Worm (Caenorhabditis elegans) whole organism, L4 larva: ENCODE results near the gene pks-1.

Source experiments
- F26F4.8 ChIP-seq: fragments of 200-800 bp; sonication (Bioruptor generic); conservative IDR thresholded peaks from 2 replicates; pipeline ENCODE4 v1.3.6; 2022; ENCODE audit warnings: missing genetic modification characterization, missing compliant biosample characterization
- T26A8.4 ChIP-seq: fragments of 200-800 bp; sonication (Bioruptor generic); IDR thresholded peaks from 2 replicates; pipeline ENCODE4 v1.3.6; 2022; ENCODE audit warnings: missing genetic modification characterization, missing compliant biosample characterization
- Y105C5A.15 ChIP-seq: fragments of 200-800 bp; sonication (Bioruptor generic); IDR thresholded peaks from 2 replicates; pipeline ENCODE4 v1.3.6; 2022; ENCODE audit warnings: missing genetic modification characterization, missing compliant biosample characterization
- Y5F2A.4 ChIP-seq: fragments of 200-800 bp; sonication (Bioruptor generic); optimal IDR thresholded peaks from 2 replicates; lab custom pipeline; 2018; ENCODE audit warnings: mild to moderate bottlenecking, missing genetic modification characterization, missing compliant biosample characterization
- Y75B8A.6 ChIP-seq: fragments of 200-800 bp; sonication (Bioruptor generic); IDR thresholded peaks from 2 replicates; pipeline ENCODE4 v1.3.6; 2022; ENCODE audit warnings: missing genetic modification reagents, missing genetic modification characterization, missing compliant biosample characterization
- aly-2 ChIP-seq: sonication (generic microtip); optimal IDR thresholded peaks from 2 replicates; lab custom pipeline; 2018; ENCODE audit warnings: missing biosample characterization, missing genetic modification characterization
- arid-1 ChIP-seq: fragments of 200-800 bp; sonication (Bioruptor generic); conservative IDR thresholded peaks from 2 replicates; pipeline ENCODE4 v1.3.6; 2022; ENCODE audit warnings: missing genetic modification reagents, missing genetic modification characterization, missing compliant biosample characterization
- ceh-28 ChIP-seq: fragments of 150-350 bp; optimal IDR thresholded peaks from 2 replicates; lab custom pipeline; 2014; ENCODE audit warnings: missing biosample characterization, missing genetic modification reagents, missing genetic modification characterization
- ceh-32 ChIP-seq: sonication (generic microtip); optimal IDR thresholded peaks from 2 replicates; lab custom pipeline; 2016; ENCODE audit warnings: mild to moderate bottlenecking, missing genetic modification characterization, missing compliant biosample characterization; ENCODE audit not compliant: poor library complexity
- cey-2 ChIP-seq: sonication (generic microtip); optimal IDR thresholded peaks from 3 replicates; lab custom pipeline; 2017; ENCODE audit warnings: missing genetic modification characterization, mild to moderate bottlenecking, missing compliant biosample characterization, antibody characterized with exemption, borderline replicate concordance; ENCODE audit not compliant: insufficient read depth
- daf-16 ChIP-seq, 3 experiments: sonication (generic microtip); optimal IDR thresholded peaks; 2 replicates each; lab custom pipeline; 2016 to 2017; ENCODE audit warnings: missing genetic modification characterization in 3 of 3, missing genetic modification reagents in 3 of 3, mild to moderate bottlenecking in 2 of 3, missing compliant biosample characterization in 2 of 3, missing biosample characterization in 1 of 3, moderate library complexity in 1 of 3
- daf-8 ChIP-seq: fragments of 200-800 bp; sonication (Bioruptor generic); IDR thresholded peaks from 2 replicates; pipeline ENCODE4 v1.3.6; 2022; ENCODE audit warnings: missing genetic modification characterization, missing compliant biosample characterization
- dmd-6 ChIP-seq: fragments of 200-800 bp; sonication (Bioruptor generic); IDR thresholded peaks from 2 replicates; pipeline ENCODE4 v1.3.6; 2022; ENCODE audit warnings: missing genetic modification reagents, missing genetic modification characterization, missing compliant biosample characterization
- dmd-9 ChIP-seq: fragments of 200-800 bp; sonication (Bioruptor generic); IDR thresholded peaks from 2 replicates; pipeline ENCODE4 v1.3.6; 2022; ENCODE audit warnings: missing genetic modification reagents, missing genetic modification characterization, missing compliant biosample characterization
- dve-1 ChIP-seq: sonication (generic microtip); optimal IDR thresholded peaks from 2 replicates; lab custom pipeline; 2017; ENCODE audit warnings: antibody characterized with exemption, mild to moderate bottlenecking, missing genetic modification characterization, missing compliant biosample characterization; ENCODE audit not compliant: insufficient read depth
- egl-43 ChIP-seq: fragments of 200-800 bp; sonication (Bioruptor generic); IDR thresholded peaks from 2 replicates; pipeline ENCODE4 v1.3.6; 2022; ENCODE audit warnings: missing genetic modification reagents, missing genetic modification characterization, missing compliant biosample characterization
- fos-1 ChIP-seq: fragments of 150-350 bp; optimal IDR thresholded peaks from 2 replicates; lab custom pipeline; 2014; ENCODE audit warnings: missing biosample characterization, missing genetic modification characterization
- lim-7 ChIP-seq: fragments of 200-800 bp; sonication (Bioruptor generic); IDR thresholded peaks from 2 replicates; pipeline ENCODE4 v1.3.6; 2022; ENCODE audit warnings: missing genetic modification characterization, missing compliant biosample characterization
- lin-1 ChIP-seq: fragments of 200-800 bp; sonication (Bioruptor generic); IDR thresholded peaks from 2 replicates; pipeline ENCODE4 v1.3.6; 2022; ENCODE audit warnings: missing genetic modification reagents, missing genetic modification characterization, missing compliant biosample characterization
- lir-3 ChIP-seq: sonication (generic microtip); optimal IDR thresholded peaks from 2 replicates; lab custom pipeline; 2016; ENCODE audit warnings: mild to moderate bottlenecking, missing genetic modification characterization, missing compliant biosample characterization
- mdl-1 ChIP-seq, 2 experiments: fragments of 150-350 bp in 1 of 2; sonication (generic microtip) in 1 of 2; optimal IDR thresholded peaks; 2 replicates each; lab custom pipeline; 2014 to 2017; ENCODE audit warnings: missing biosample characterization in 2 of 2, missing genetic modification characterization in 2 of 2
- mdt-29 ChIP-seq: fragments of 200-800 bp; sonication (Bioruptor generic); IDR thresholded peaks from 2 replicates; pipeline ENCODE4 v1.3.6; 2022; ENCODE audit warnings: missing genetic modification reagents, missing genetic modification characterization, missing compliant biosample characterization
- mep-1 ChIP-seq: fragments of 150-350 bp; sonication (generic microtip); optimal IDR thresholded peaks from 3 replicates; lab custom pipeline; 2014; ENCODE audit warnings: missing biosample characterization, missing genetic modification characterization
- mes-2 ChIP-seq: sonication (generic microtip); optimal IDR thresholded peaks from 2 replicates; lab custom pipeline; 2016; ENCODE audit warnings: missing genotype, mild to moderate bottlenecking, missing genetic modification characterization, missing compliant biosample characterization; ENCODE audit not compliant: poor library complexity, severe bottlenecking
- mxl-3 ChIP-seq: fragments of 200-800 bp; sonication (Bioruptor generic); optimal IDR thresholded peaks from 2 replicates; lab custom pipeline; 2018; ENCODE audit warnings: mild to moderate bottlenecking, missing genetic modification characterization, missing compliant biosample characterization
- nhr-111 ChIP-seq: fragments of 200-800 bp; sonication (Bioruptor generic); optimal IDR thresholded peaks from 2 replicates; lab custom pipeline; 2018; ENCODE audit warnings: mild to moderate bottlenecking, missing genetic modification characterization, missing compliant biosample characterization
- nhr-237 ChIP-seq: sonication (generic microtip); optimal IDR thresholded peaks from 2 replicates; lab custom pipeline; 2017; ENCODE audit warnings: missing biosample characterization, missing genetic modification characterization
- nhr-28 ChIP-seq: fragments of 150-350 bp; optimal IDR thresholded peaks from 2 replicates; lab custom pipeline; 2014; ENCODE audit warnings: missing biosample characterization, missing genetic modification characterization
- nhr-42 ChIP-seq: fragments of 200-800 bp; sonication (Bioruptor generic); IDR thresholded peaks from 2 replicates; pipeline ENCODE4 v1.3.6; 2022; ENCODE audit warnings: missing genetic modification characterization, missing compliant biosample characterization
- nhr-6 ChIP-seq: fragments of 150-350 bp; optimal IDR thresholded peaks from 2 replicates; lab custom pipeline; 2014; ENCODE audit warnings: missing biosample characterization, missing genetic modification characterization
- nhr-77 ChIP-seq: fragments of 150-350 bp; optimal IDR thresholded peaks from 2 replicates; lab custom pipeline; 2014; ENCODE audit warnings: missing biosample characterization, missing genetic modification characterization
- pha-4 ChIP-seq, 2 experiments: fragments of 150-350 bp in 1 of 2; fragments of 200-800 bp in 1 of 2; sonication (Bioruptor generic) in 1 of 2; IDR thresholded peaks in 1 of 2; optimal IDR thresholded peaks in 1 of 2; 2 replicates each; pipeline versions ENCODE4 v1.3.6 to Lab custom; 2014 to 2022; ENCODE audit warnings: missing genetic modification characterization in 2 of 2, missing genetic modification reagents in 2 of 2, missing biosample characterization in 1 of 2, missing compliant biosample characterization in 1 of 2
- php-3 ChIP-seq: fragments of 200-800 bp; sonication (Bioruptor generic); IDR thresholded peaks from 2 replicates; pipeline ENCODE4 v1.3.6; 2022; ENCODE audit warnings: missing genetic modification reagents, missing genetic modification characterization, missing compliant biosample characterization
- pqm-1 ChIP-seq: sonication (generic microtip); optimal IDR thresholded peaks from 2 replicates; lab custom pipeline; 2017; ENCODE audit warnings: missing biosample characterization, missing genetic modification characterization
- rbr-2 ChIP-seq: sonication (generic microtip); optimal IDR thresholded peaks from 2 replicates; lab custom pipeline; 2016; ENCODE audit warnings: missing genotype, missing genetic modification characterization, missing compliant biosample characterization
- saeg-2 ChIP-seq: fragments of 200-800 bp; sonication (Bioruptor generic); IDR thresholded peaks from 2 replicates; pipeline ENCODE4 v1.3.6; 2022; ENCODE audit warnings: missing genetic modification reagents, missing genetic modification characterization, missing compliant biosample characterization
- set-16 ChIP-seq: fragments of 200-800 bp; sonication (Bioruptor generic); IDR thresholded peaks from 2 replicates; pipeline ENCODE4 v1.3.6; 2022; ENCODE audit warnings: missing genetic modification reagents, missing genetic modification characterization, missing compliant biosample characterization
- snpc-1.2 ChIP-seq: fragments of 200-800 bp; sonication (Bioruptor generic); IDR thresholded peaks from 2 replicates; pipeline ENCODE4 v1.3.6; 2022; ENCODE audit warnings: missing genetic modification reagents, missing genetic modification characterization, missing compliant biosample characterization
- spr-1 ChIP-seq: sonication (generic microtip); optimal IDR thresholded peaks from 2 replicates; lab custom pipeline; 2016; ENCODE audit warnings: mild to moderate bottlenecking, missing genetic modification characterization, missing compliant biosample characterization
- unc-39 ChIP-seq: sonication (generic microtip); optimal IDR thresholded peaks from 2 replicates; lab custom pipeline; 2017; ENCODE audit warnings: missing biosample characterization, missing genetic modification characterization
- unc-62 ChIP-seq, 3 experiments: fragments of 150-350 bp in 1 of 3; sonication (generic microtip); optimal IDR thresholded peaks in 2 of 3; peaks in 1 of 3; 1 replicate in 1 of 3; 2 replicates in 2 of 3; lab custom pipeline; 2014 to 2017; ENCODE audit warnings: missing biosample characterization in 3 of 3, missing genetic modification characterization in 3 of 3, missing genetic modification reagents in 3 of 3, missing genotype in 1 of 3
- zag-1 ChIP-seq: fragments of 150-350 bp; optimal IDR thresholded peaks from 2 replicates; lab custom pipeline; 2014; ENCODE audit warnings: missing biosample characterization, missing genetic modification characterization
- zfp-2 ChIP-seq: sonication (generic microtip); optimal IDR thresholded peaks from 2 replicates; lab custom pipeline; 2016; ENCODE audit warnings: mild to moderate bottlenecking, missing genetic modification characterization, missing compliant biosample characterization

The pks-1 gene

ce11 chrX:5413510-5413909 lies at the start of gene pks-1:
pks-1 (plus strand) TSS chrX:5413810.
- TF ChIP-seq rbr-2 (no peak), snpc-1.2 (no peak), unc-62 (GFP tag; optimal IDR thresholded peaks at IDR 0.05 in 1 of 2; lab: Kevin White, UChicago) (peak in 1 of 2 experiments; percentile 26), unc-62 (tag; optimal IDR thresholded peaks at IDR 0.05; lab: Kevin White, UChicago) (no peak)

ce11 chrX:5364222-5364621 lies 49.4 kb upstream of the pks-1 start, which contains the start of gene chtl-1:
chtl-1 (minus strand) TSS chrX:5364322.
- TF ChIP-seq set-16 (GFP tag; lab: Robert Waterston, UW) (no peak), Y5F2A.4 (no peak)

- no peak for TF ChIP-seq nhr-111
- TF ChIP-seq dmd-6 (GFP tag; lab: Robert Waterston, UW): 0 out of 2 replicates have a peak, but pooled peaks have one; percentile 6
- no peak for TF ChIP-seq nhr-237 (tag; lab: Kevin White, UChicago)
- no peak for TF ChIP-seq daf-16 (GFP tag; optimal IDR thresholded peaks at IDR 0.05; lab: Kevin White, UChicago)
- TF ChIP-seq daf-16 (tag; optimal IDR thresholded peaks at IDR 0.05; lab: Kevin White, UChicago): peak; percentile 76
- peak; percentile 52 for TF ChIP-seq nhr-28 (tag; lab: Kevin White, UChicago)
- no peak for TF ChIP-seq lim-7 (GFP tag; lab: Robert Waterston, UW)
- TF ChIP-seq dve-1 (tag; lab: Kevin White, UChicago): peak; percentile 35
- 0 out of 2 replicates have a peak, but pooled peaks have one; percentile 44 for TF ChIP-seq php-3 (GFP tag; lab: Robert Waterston, UW)
- TF ChIP-seq daf-8: no peak
- peak; percentile 34 for TF ChIP-seq nhr-77
- no peak for TF ChIP-seq nhr-6 (tag; lab: Kevin White, UChicago)
- TF ChIP-seq cey-2 (tag; lab: Kevin White, UChicago): no peak
- TF ChIP-seq mdt-29: no peak
- no peak for TF ChIP-seq pha-4 (GFP tag; IDR thresholded peaks at IDR 0.05; lab: Robert Waterston, UW)
- no peak for TF ChIP-seq pha-4 (tag; optimal IDR thresholded peaks at IDR 0.05; lab: Kevin White, UChicago)
- TF ChIP-seq pqm-1: peak; percentile 53
- TF ChIP-seq dmd-9 (GFP tag; lab: Robert Waterston, UW): no peak
- TF ChIP-seq ceh-28 (tag; lab: Kevin White, UChicago): no peak
- TF ChIP-seq nhr-42 (GFP tag; lab: Robert Waterston, UW): no peak
These were observed 48.2 kb upstream of the pks-1 start, which contains the start of gene F35C8.5 for ce11 chrX:5365437-5365836. F35C8.5 (plus strand) TSS chrX:5365813.

- TF ChIP-seq fos-1 (tag; lab: Kevin White, UChicago): no peak
- no peak for TF ChIP-seq mdl-1 (tag; optimal IDR thresholded peaks at IDR 0.05; lab: Kevin White, UChicago)
- TF ChIP-seq spr-1: no peak
- TF ChIP-seq lir-3 (tag; lab: Kevin White, UChicago): no peak
- TF ChIP-seq aly-2 (tag; lab: Kevin White, UChicago): no peak
- TF ChIP-seq nhr-111: no peak
These were observed 47.0 kb upstream of the pks-1 start for ce11 chrX:5366613-5367012.

- TF ChIP-seq mes-2 (tag; lab: Kevin White, UChicago): no peak
- TF ChIP-seq unc-39 (tag; lab: Kevin White, UChicago): no peak
- peak; percentile 48 for TF ChIP-seq mep-1
- no peak for TF ChIP-seq ceh-32 (tag; lab: Kevin White, UChicago)
- no peak for TF ChIP-seq nhr-111
- peak; percentile 57 for TF ChIP-seq set-16 (GFP tag; lab: Robert Waterston, UW)
- TF ChIP-seq nhr-42 (GFP tag; lab: Robert Waterston, UW): no peak
- peak; percentile 2 for TF ChIP-seq mxl-3
- no peak for TF ChIP-seq Y105C5A.15 (GFP tag; lab: Robert Waterston, UW)
- no peak for TF ChIP-seq Y75B8A.6 (GFP tag; lab: Robert Waterston, UW)
- TF ChIP-seq lin-1: no peak
- no peak for TF ChIP-seq T26A8.4
- TF ChIP-seq egl-43 (GFP tag; lab: Robert Waterston, UW): 0 out of 2 replicates have a peak, but pooled peaks have one; percentile 44
- no peak for TF ChIP-seq F26F4.8 (GFP tag; lab: Robert Waterston, UW)
- TF ChIP-seq zfp-2 (tag; lab: Kevin White, UChicago): no peak
- TF ChIP-seq saeg-2: no peak
- no peak for TF ChIP-seq zag-1 (tag; lab: Kevin White, UChicago)
- TF ChIP-seq arid-1 (GFP tag; lab: Robert Waterston, UW): 0 out of 2 replicates have a peak, but pooled peaks have one; percentile 24
These were observed 45.4 kb upstream of the pks-1 start, which contains the start of gene jkk-1 for ce11 chrX:5368220-5368619. jkk-1 (plus strand) TSS chrX:5368468.
